Fruit fly (Drosophila melanogaster) whole organism, embryonic: ENCODE results near the gene CG7860.

ENCODE experiments used
- CG10979 ChIP-seq: fragments of 200-800 bp; sonication (Bioruptor generic); optimal IDR thresholded peaks from 2 replicates; lab custom pipeline; 2018; ENCODE audit warnings: missing biosample characterization, mild to moderate bottlenecking, missing genetic modification characterization, moderate library complexity
- CG13424 ChIP-seq: fragments of 200-800 bp; sonication (Bioruptor generic); optimal IDR thresholded peaks from 2 replicates; lab custom pipeline; 2019; ENCODE audit warnings: missing biosample characterization, mild to moderate bottlenecking, missing genetic modification characterization, moderate library complexity
- CG14441 ChIP-seq: fragments of 200-800 bp; sonication (Bioruptor generic); IDR thresholded peaks from 2 replicates; pipeline ENCODE4 v1.3.6; 2022; ENCODE audit warnings: missing biosample characterization, missing genetic modification characterization
- CG17829 ChIP-seq: fragments of 200-800 bp; optimal IDR thresholded peaks from 2 replicates; lab custom pipeline; 2019; ENCODE audit warnings: missing biosample characterization, mild to moderate bottlenecking, missing genetic modification characterization, moderate library complexity
- CG18262 ChIP-seq: fragments of 200-800 bp; optimal IDR thresholded peaks from 3 replicates; lab custom pipeline; 2019; ENCODE audit warnings: missing biosample characterization, mild to moderate bottlenecking, missing genetic modification characterization, moderate library complexity
- CG2712 ChIP-seq: fragments of 200-800 bp; optimal IDR thresholded peaks from 3 replicates; lab custom pipeline; 2019; ENCODE audit warnings: missing biosample characterization, mild to moderate bottlenecking, missing genetic modification characterization, moderate library complexity
- CG2875 ChIP-seq: fragments of 200-800 bp; sonication (Bioruptor generic); optimal IDR thresholded peaks from 2 replicates; lab custom pipeline; 2017; ENCODE audit warnings: missing biosample characterization, mild to moderate bottlenecking, missing genetic modification characterization, missing genetic modification reagents
- CG30020 ChIP-seq: fragments of 200-800 bp; optimal IDR thresholded peaks from 2 replicates; lab custom pipeline; 2019; ENCODE audit warnings: missing biosample characterization, mild to moderate bottlenecking, missing genetic modification characterization, moderate library complexity
- CG4707 ChIP-seq: fragments of 200-800 bp; sonication (Bioruptor generic); optimal IDR thresholded peaks from 2 replicates; lab custom pipeline; 2018; ENCODE audit warnings: missing biosample characterization, mild to moderate bottlenecking, missing genetic modification characterization, moderate library complexity
- CG4854 ChIP-seq: fragments of 200-800 bp; sonication (Bioruptor generic); optimal IDR thresholded peaks from 2 replicates; lab custom pipeline; 2016; ENCODE audit warnings: missing biosample characterization, missing genetic modification characterization, inconsistent platforms
- CG5180 ChIP-seq: fragments of 200-800 bp; sonication (Bioruptor generic); optimal IDR thresholded peaks from 3 replicates; lab custom pipeline; 2017; ENCODE audit warnings: missing biosample characterization, missing genetic modification characterization, mild to moderate bottlenecking, moderate library complexity, missing genetic modification reagents
- CG6683 ChIP-seq: fragments of 200-800 bp; sonication (Bioruptor generic); optimal IDR thresholded peaks from 2 replicates; lab custom pipeline; 2017; ENCODE audit warnings: missing biosample characterization, mild to moderate bottlenecking, missing genetic modification characterization, missing genetic modification reagents
- CG9727 ChIP-seq: fragments of 200-800 bp; sonication (Bioruptor generic); optimal IDR thresholded peaks from 3 replicates; lab custom pipeline; 2017; ENCODE audit warnings: missing biosample characterization, mild to moderate bottlenecking, missing genetic modification characterization
- CHES-1-like ChIP-seq: fragments of 200-800 bp; sonication (Bioruptor generic); optimal IDR thresholded peaks from 2 replicates; lab custom pipeline; 2016; ENCODE audit warnings: missing biosample characterization, missing genetic modification characterization
- D19A ChIP-seq: fragments of 200-800 bp; optimal IDR thresholded peaks from 3 replicates; lab custom pipeline; 2019; ENCODE audit warnings: missing biosample characterization, mild to moderate bottlenecking, missing genetic modification characterization, moderate library complexity
- D19B ChIP-seq: fragments of 200-800 bp; sonication (Bioruptor generic); optimal IDR thresholded peaks from 2 replicates; lab custom pipeline; 2017; ENCODE audit warnings: missing biosample characterization, mild to moderate bottlenecking, missing genetic modification characterization
- Ets65A ChIP-seq: fragments of 200-800 bp; sonication (Bioruptor generic); peaks from one replicate; lab custom pipeline; 2016; ENCODE audit warnings: missing biosample characterization, missing genetic modification characterization
- HmgD ChIP-seq: fragments of 200-800 bp; sonication (Bioruptor generic); optimal IDR thresholded peaks from 3 replicates; lab custom pipeline; 2016; ENCODE audit warnings: missing biosample characterization, missing genetic modification characterization
- MESR4 ChIP-seq: fragments of 200-800 bp; sonication (Bioruptor generic); optimal IDR thresholded peaks from 2 replicates; lab custom pipeline; 2018; ENCODE audit warnings: missing biosample characterization, mild to moderate bottlenecking, missing genetic modification characterization, moderate library complexity
- MTF-1 ChIP-seq: fragments of 200-800 bp; sonication (Bioruptor generic); optimal IDR thresholded peaks from 2 replicates; lab custom pipeline; 2018; ENCODE audit warnings: missing biosample characterization, mild to moderate bottlenecking, missing genetic modification characterization, borderline replicate concordance
- Max ChIP-seq: fragments of 200-800 bp; sonication (Bioruptor generic); optimal IDR thresholded peaks from 2 replicates; lab custom pipeline; 2016; ENCODE audit warnings: missing biosample characterization, mild to moderate bottlenecking, missing genetic modification characterization
- Neu2 ChIP-seq: fragments of 200-800 bp; sonication (Bioruptor generic); optimal IDR thresholded peaks from 3 replicates; lab custom pipeline; 2016; ENCODE audit warnings: missing biosample characterization, missing genetic modification characterization, borderline replicate concordance
- Nf-YA ChIP-seq: fragments of 200-800 bp; sonication (Bioruptor generic); IDR thresholded peaks from 2 replicates; pipeline ENCODE4 v1.3.6; 2022; ENCODE audit warnings: missing biosample characterization, missing genetic modification characterization
- Nf-YB ChIP-seq: fragments of 200-800 bp; sonication (Bioruptor generic); optimal IDR thresholded peaks from 3 replicates; lab custom pipeline; 2019; ENCODE audit warnings: missing biosample characterization, mild to moderate bottlenecking, missing genetic modification characterization, moderate library complexity
- Sox102F ChIP-seq: fragments of 200-800 bp; sonication (Bioruptor generic); optimal IDR thresholded peaks from 2 replicates; lab custom pipeline; 2018; ENCODE audit warnings: missing biosample characterization, mild to moderate bottlenecking, missing genetic modification characterization, moderate library complexity
- Sry-β ChIP-seq: fragments of 200-800 bp; sonication (Bioruptor generic); optimal IDR thresholded peaks from 2 replicates; lab custom pipeline; 2018; ENCODE audit warnings: missing biosample characterization, mild to moderate bottlenecking, missing genetic modification characterization, moderate library complexity
- ac ChIP-seq: fragments of 200-800 bp; sonication (Bioruptor generic); optimal IDR thresholded peaks from 3 replicates; lab custom pipeline; 2017; ENCODE audit warnings: missing biosample characterization, mild to moderate bottlenecking, missing genetic modification characterization
- ase ChIP-seq: fragments of 200-800 bp; sonication (Bioruptor generic); IDR thresholded peaks from 3 replicates; pipeline ENCODE4 v1.3.6; 2022; ENCODE audit warnings: missing biosample characterization, missing genetic modification characterization
- ato ChIP-seq: fragments of 200-800 bp; sonication (Bioruptor generic); IDR thresholded peaks from 2 replicates; pipeline ENCODE4 v1.3.6; 2022; ENCODE audit warnings: missing biosample characterization, missing genetic modification characterization; ENCODE audit not compliant: partially characterized antibody
- bsh ChIP-seq, 2 experiments: fragments of 200-800 bp; sonication (Bioruptor generic); optimal IDR thresholded peaks; 2 replicates each; lab custom pipeline; 2017 to 2018; ENCODE audit warnings: mild to moderate bottlenecking in 2 of 2, missing biosample characterization in 2 of 2, missing genetic modification characterization in 2 of 2, moderate library complexity in 1 of 2
- cato ChIP-seq: fragments of 200-800 bp; sonication (Bioruptor generic); optimal IDR thresholded peaks from 2 replicates; lab custom pipeline; 2016; ENCODE audit warnings: missing biosample characterization, missing genetic modification characterization, borderline replicate concordance
- crol ChIP-seq: fragments of 200-800 bp; sonication (Bioruptor generic); IDR thresholded peaks from 2 replicates; pipeline ENCODE4 v1.3.6; 2022; ENCODE audit warnings: missing biosample characterization, missing genetic modification characterization
- dmrt11E ChIP-seq: fragments of 200-800 bp; sonication (Bioruptor generic); optimal IDR thresholded peaks from 3 replicates; lab custom pipeline; 2018; ENCODE audit warnings: missing biosample characterization, mild to moderate bottlenecking, missing genetic modification characterization, moderate library complexity
- gem ChIP-seq: fragments of 200-800 bp; sonication (Bioruptor generic); optimal IDR thresholded peaks from 2 replicates; lab custom pipeline; 2019; ENCODE audit warnings: missing biosample characterization, mild to moderate bottlenecking, missing genetic modification characterization, moderate library complexity
- grau ChIP-seq: fragments of 200-800 bp; optimal IDR thresholded peaks from 3 replicates; lab custom pipeline; 2019; ENCODE audit warnings: missing biosample characterization, mild to moderate bottlenecking, missing genetic modification characterization, moderate library complexity
- her ChIP-seq: fragments of 200-800 bp; sonication (Bioruptor generic); optimal IDR thresholded peaks from 2 replicates; lab custom pipeline; 2016; ENCODE audit warnings: missing biosample characterization, missing genetic modification characterization
- lola ChIP-seq, 3 experiments: fragments of >200 bp in 2 of 3; fragments of 200-800 bp in 1 of 3; sonication (Bioruptor generic) in 1 of 3; optimal IDR thresholded peaks; 2 replicates each; lab custom pipeline; 2017 to 2019; ENCODE audit warnings: missing biosample characterization in 3 of 3, missing genetic modification characterization in 3 of 3, mild to moderate bottlenecking in 1 of 3, moderate library complexity in 1 of 3
- nmo ChIP-seq: fragments of 200-800 bp; sonication (Bioruptor generic); optimal IDR thresholded peaks from 2 replicates; lab custom pipeline; 2018; ENCODE audit warnings: missing biosample characterization, mild to moderate bottlenecking, missing genetic modification characterization, moderate library complexity
- phol ChIP-seq: fragments of 200-800 bp; sonication (Bioruptor generic); optimal IDR thresholded peaks from 3 replicates; lab custom pipeline; 2018; ENCODE audit warnings: missing biosample characterization, mild to moderate bottlenecking, missing genetic modification characterization, moderate library complexity
- row ChIP-seq: fragments of 200-800 bp; sonication (Bioruptor generic); IDR thresholded peaks from 3 replicates; pipeline ENCODE4 v1.3.6; 2022; ENCODE audit warnings: missing biosample characterization, missing genetic modification characterization
- sens ChIP-seq: fragments of 200-800 bp; sonication (Bioruptor generic); peaks from one replicate; lab custom pipeline; 2016; ENCODE audit warnings: missing biosample characterization, missing genetic modification characterization
- sima ChIP-seq: fragments of 200-800 bp; sonication (Bioruptor generic); optimal IDR thresholded peaks from 2 replicates; lab custom pipeline; 2016; ENCODE audit warnings: missing biosample characterization, missing genetic modification characterization
- sna ChIP-seq: fragments of 200-800 bp; sonication (Bioruptor generic); IDR thresholded peaks from 2 replicates; pipeline ENCODE4 v1.3.6; 2022; ENCODE audit warnings: missing biosample characterization, missing genetic modification characterization; ENCODE audit not compliant: partially characterized antibody
- sob ChIP-seq: fragments of 200-800 bp; sonication (Bioruptor generic); IDR thresholded peaks from 2 replicates; pipeline ENCODE4 v1.3.6; 2022; ENCODE audit warnings: missing biosample characterization, missing genetic modification characterization
- ttk ChIP-seq: fragments of 200-800 bp; sonication (Bioruptor generic); IDR thresholded peaks from 2 replicates; pipeline ENCODE4 v2.1.2; 2022; ENCODE audit warnings: missing biosample characterization, missing genetic modification characterization
- vfl ChIP-seq: fragments of 200-800 bp; sonication (Bioruptor generic); optimal IDR thresholded peaks from 2 replicates; lab custom pipeline; 2016; ENCODE audit warnings: missing biosample characterization, missing genetic modification characterization
- wdn ChIP-seq: fragments of 200-800 bp; sonication (Bioruptor generic); IDR thresholded peaks from 2 replicates; pipeline ENCODE4 v1.3.6; 2022; ENCODE audit warnings: missing biosample characterization, missing genetic modification characterization

The CG7860 gene

DNA sequence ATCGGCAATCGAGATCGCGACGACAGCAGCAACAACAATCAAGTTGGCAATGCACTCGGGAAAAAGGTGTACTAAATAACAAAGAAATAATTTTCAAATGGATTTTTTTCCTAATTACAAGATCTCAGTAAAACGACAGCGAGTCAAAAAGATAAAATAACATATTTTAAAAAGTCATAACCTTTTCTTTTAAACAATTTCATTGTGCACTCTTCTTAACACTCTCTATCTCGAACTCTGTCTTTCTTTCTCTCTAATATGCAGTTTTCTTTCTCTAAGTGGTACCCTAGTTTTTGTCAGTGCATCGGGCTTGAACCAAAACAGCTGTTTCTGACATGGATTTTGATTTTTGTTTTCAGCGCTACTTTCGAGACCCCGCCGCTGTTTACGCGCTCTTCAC, 19.7 kb upstream of the CG7860 start (continued):
- peak; percentile 66; the same call in 1 of the 2 replicates for TF ChIP-seq sob (GFP tag; lab: Robert Waterston, UW)
- peak; percentile 14 for TF ChIP-seq vfl (GFP tag; lab: Kevin White, UChicago)
- peak; percentile 42 for TF ChIP-seq Nf-YB (GFP tag; lab: Kevin White, UChicago)
- peak; percentile 38 for TF ChIP-seq CG4854 (GFP tag; lab: Kevin White, UChicago)
- no peak for TF ChIP-seq Neu2 (GFP tag; lab: Kevin White, UChicago)
- peak; percentile 77 for TF ChIP-seq ttk (GFP tag; lab: Robert Waterston, UW)
- peak; percentile 60; the same call in 2 of the 3 replicates for TF ChIP-seq ase (GFP tag; lab: Robert Waterston, UW)
- peak; percentile 26 for TF ChIP-seq CG6683 (GFP tag; lab: Kevin White, UChicago)
- no peak for TF ChIP-seq crol (GFP tag; lab: Robert Waterston, UW)
- peak; percentile 67 for TF ChIP-seq CHES-1-like (GFP tag; lab: Kevin White, UChicago)
- TF ChIP-seq her = peak; percentile 67

dm6 chrX:15552472-15552888, 16.3 kb upstream of the CG7860 start:
- TF ChIP-seq lola (GFP tag; optimal IDR thresholded peaks at IDR 0.05; lab: Kevin White, UChicago) = peak in 1 of 3 experiments; percentile 31
- TF ChIP-seq phol (tag; lab: Kevin White, UChicago) = peak; percentile 13
- peak; percentile 71 for TF ChIP-seq sens (GFP tag; lab: Kevin White, UChicago)
- no peak for TF ChIP-seq sima (GFP tag; lab: Kevin White, UChicago)
- TF ChIP-seq CG5180 (GFP tag; lab: Kevin White, UChicago) = peak; percentile 13
- TF ChIP-seq Max (GFP tag; lab: Kevin White, UChicago) = no peak
- peak; percentile 56 for TF ChIP-seq CG4707 (GFP tag; lab: Kevin White, UChicago)
- TF ChIP-seq CG17829 = no peak
- no peak for TF ChIP-seq ac (GFP tag; lab: Kevin White, UChicago)
- TF ChIP-seq bsh (GFP tag; optimal IDR thresholded peaks at IDR 0.05; lab: Kevin White, UChicago) = peak; percentile 8 to 23
- peak; percentile 38 for TF ChIP-seq CG10979 (tag; lab: Kevin White, UChicago)
- peak; percentile 33 for TF ChIP-seq CG18262 (tag; lab: Kevin White, UChicago)
- peak; percentile 23 for TF ChIP-seq gem (tag; lab: Kevin White, UChicago)
- TF ChIP-seq dmrt11E (tag; lab: Kevin White, UChicago) = peak; percentile 20
- no peak for TF ChIP-seq MTF-1 (GFP tag; lab: Kevin White, UChicago)
- TF ChIP-seq row = peak; percentile 28; the same call in 1 of the 3 replicates
- peak; percentile 32 for TF ChIP-seq D19B (GFP tag; lab: Kevin White, UChicago)
- TF ChIP-seq Ets65A (GFP tag; lab: Kevin White, UChicago) = peak; percentile 57
- TF ChIP-seq D19A = peak; percentile 50
- TF ChIP-seq CG2712 (tag; lab: Kevin White, UChicago) = peak; percentile 13
- TF ChIP-seq nmo = peak; percentile 20
- peak; percentile 11 for TF ChIP-seq CG9727

dm6 chrX:15554256-15554678, 14.5 kb upstream of the CG7860 start, which contains the start of gene Ac13E:
Gene Ac13E (minus strand): TSS chrX:15554278.
- peak; percentile 34 for TF ChIP-seq Sry-β (GFP tag; lab: Kevin White, UChicago)
- no peak for TF ChIP-seq ato
- TF ChIP-seq CG30020 (tag; lab: Kevin White, UChicago) = peak; percentile 63
- no peak for TF ChIP-seq HmgD
- TF ChIP-seq sna (GFP tag; lab: Robert Waterston, UW) = peak; percentile 51; the same call in 1 of the 2 replicates
- TF ChIP-seq CG14441 (GFP tag; lab: Robert Waterston, UW) = peak; percentile 86
- TF ChIP-seq CG2712 (tag; lab: Kevin White, UChicago) = peak; percentile 93
- peak; percentile 89 for TF ChIP-seq CG2875
- TF ChIP-seq grau (tag; lab: Kevin White, UChicago) = peak; percentile 92
- peak; percentile 85 for TF ChIP-seq Sox102F (GFP tag; lab: Kevin White, UChicago)
- peak; percentile 45; the same call in 1 of the 2 replicates for TF ChIP-seq Nf-YA
- TF ChIP-seq wdn (GFP tag; lab: Robert Waterston, UW) = peak; percentile 77
- no peak for TF ChIP-seq MESR4 (GFP tag; lab: Kevin White, UChicago)
- TF ChIP-seq CG13424 = peak; percentile 91
- TF ChIP-seq cato (GFP tag; lab: Kevin White, UChicago) = peak; percentile 56
- TF ChIP-seq ac (GFP tag; lab: Kevin White, UChicago) = peak; percentile 71
